Worm (Caenorhabditis elegans) whole organism, L1 larva: ENCODE results near the gene F13D12.8.

ENCODE experiments used
- F16B12.6 ChIP-seq: fragments of 150-350 bp; optimal IDR thresholded peaks from 2 replicates; lab custom pipeline; 2014; ENCODE audit warnings: missing biosample characterization, missing genetic modification characterization
- aly-2 ChIP-seq: fragments of 150-350 bp; optimal IDR thresholded peaks from 2 replicates; lab custom pipeline; 2014; ENCODE audit warnings: missing biosample characterization, missing genetic modification characterization
- ceh-8 ChIP-seq: fragments of 200-800 bp; sonication (Bioruptor generic); optimal IDR thresholded peaks from 2 replicates; lab custom pipeline; 2018; ENCODE audit warnings: mild to moderate bottlenecking, missing genetic modification characterization, moderate library complexity, missing compliant biosample characterization
- ceh-82 ChIP-seq, 3 experiments: fragments of 150-350 bp in 1 of 3; sonication (generic microtip) in 2 of 3; optimal IDR thresholded peaks; 2 replicates each; lab custom pipeline; 2014 to 2017; ENCODE audit warnings: missing biosample characterization in 3 of 3, missing genetic modification characterization in 3 of 3
- ceh-88 ChIP-seq: fragments of 200-800 bp; sonication (Bioruptor generic); IDR thresholded peaks from 2 replicates; pipeline ENCODE4 v1.3.6; 2022; ENCODE audit warnings: missing genetic modification characterization, missing compliant biosample characterization
- dpl-1 ChIP-seq, 3 experiments: fragments of 150-350 bp in 2 of 3; sonication (generic microtip) in 1 of 3; optimal IDR thresholded peaks; 2 replicates each; lab custom pipeline; 2014 to 2017; ENCODE audit warnings: missing biosample characterization in 3 of 3, missing genetic modification characterization in 3 of 3, missing genetic modification reagents in 3 of 3
- efl-1 ChIP-seq, 4 experiments: fragments of 150-350 bp; optimal IDR thresholded peaks in 3 of 4; peaks in 1 of 4; 1 replicate in 1 of 4; 2 replicates in 3 of 4; lab custom pipeline; 2014; ENCODE audit warnings: missing biosample characterization in 2 of 4, missing genetic modification characterization in 2 of 4, missing genetic modification reagents in 2 of 4
- egl-27 ChIP-seq, 2 experiments: fragments of 150-350 bp in 1 of 2; sonication (generic microtip); optimal IDR thresholded peaks; 3 replicates each; lab custom pipeline; 2017 to 2018; ENCODE audit warnings: missing biosample characterization in 2 of 2, missing genetic modification characterization in 2 of 2, missing genetic modification reagents in 2 of 2
- elt-2 ChIP-seq: sonication (generic microtip); optimal IDR thresholded peaks from 2 replicates; lab custom pipeline; 2016; ENCODE audit warnings: missing genetic modification characterization, mild to moderate bottlenecking, inconsistent platforms, missing compliant biosample characterization, missing genetic modification reagents
- elt-3 ChIP-seq, 6 experiments: fragments of 150-350 bp in 1 of 6; sonication (generic microtip); optimal IDR thresholded peaks; 2 replicates each; lab custom pipeline; 2017 to 2018; ENCODE audit warnings: missing biosample characterization in 6 of 6, missing genetic modification characterization in 6 of 6, inconsistent platforms in 1 of 6
- fkh-10 ChIP-seq: sonication (generic microtip); optimal IDR thresholded peaks from 2 replicates; lab custom pipeline; 2017; ENCODE audit warnings: missing biosample characterization, missing genetic modification reagents, missing genetic modification characterization
- fkh-4 ChIP-seq: sonication (generic microtip); optimal IDR thresholded peaks from 2 replicates; lab custom pipeline; 2016; ENCODE audit warnings: missing compliant biosample characterization, missing genetic modification characterization, borderline replicate concordance
- fkh-8 ChIP-seq: sonication (generic microtip); optimal IDR thresholded peaks from 2 replicates; lab custom pipeline; 2016; ENCODE audit warnings: mild to moderate bottlenecking, missing genetic modification characterization, missing compliant biosample characterization
- grh-1 ChIP-seq: fragments of 200-800 bp; sonication (Bioruptor generic); IDR thresholded peaks from 2 replicates; pipeline ENCODE4 v1.3.6; 2022; ENCODE audit warnings: missing genetic modification reagents, missing genetic modification characterization, missing compliant biosample characterization
- hlh-4 ChIP-seq: sonication (generic microtip); optimal IDR thresholded peaks from 2 replicates; lab custom pipeline; 2016; ENCODE audit warnings: mild to moderate bottlenecking, missing genetic modification characterization, missing compliant biosample characterization
- hpl-2 ChIP-seq: fragments of 150-350 bp; optimal IDR thresholded peaks from 2 replicates; lab custom pipeline; 2014; ENCODE audit warnings: missing biosample characterization, missing genetic modification reagents, missing genetic modification characterization
- irx-1 ChIP-seq: sonication (generic microtip); optimal IDR thresholded peaks from 2 replicates; lab custom pipeline; 2016; ENCODE audit warnings: missing genetic modification characterization, missing compliant biosample characterization
- isw-1 ChIP-seq: fragments of 200-800 bp; sonication (Bioruptor generic); IDR thresholded peaks from 2 replicates; pipeline ENCODE4 v1.3.6; 2022; ENCODE audit warnings: missing genetic modification characterization, missing compliant biosample characterization
- jun-1 ChIP-seq: fragments of 150-350 bp; optimal IDR thresholded peaks from 2 replicates; lab custom pipeline; 2014; ENCODE audit warnings: missing biosample characterization, missing genetic modification reagents, missing genetic modification characterization
- lin-14 ChIP-seq: fragments of 200-800 bp; sonication (Bioruptor generic); optimal IDR thresholded peaks from 2 replicates; lab custom pipeline; 2018; ENCODE audit warnings: mild to moderate bottlenecking, missing genetic modification characterization, moderate library complexity, missing compliant biosample characterization
- lir-3 ChIP-seq: sonication (generic microtip); optimal IDR thresholded peaks from 2 replicates; lab custom pipeline; 2016; ENCODE audit warnings: mild to moderate bottlenecking, missing genetic modification characterization, moderate library complexity, missing compliant biosample characterization; ENCODE audit not compliant: poor library complexity
- lsy-2 ChIP-seq, 2 experiments: fragments of 150-350 bp; optimal IDR thresholded peaks; 2 replicates each; lab custom pipeline; 2014; ENCODE audit warnings: missing biosample characterization in 2 of 2, missing genetic modification characterization in 2 of 2
- mab-9 ChIP-seq: fragments of 200-800 bp; sonication (Bioruptor generic); IDR thresholded peaks from 2 replicates; pipeline ENCODE4 v1.3.6; 2022; ENCODE audit warnings: missing genetic modification reagents, missing genetic modification characterization, missing compliant biosample characterization
- mef-2 ChIP-seq: fragments of 150-350 bp; optimal IDR thresholded peaks from 2 replicates; lab custom pipeline; 2014; ENCODE audit warnings: missing biosample characterization, missing genetic modification characterization
- mep-1 ChIP-seq: fragments of 150-350 bp; optimal IDR thresholded peaks from 2 replicates; lab custom pipeline; 2014; ENCODE audit warnings: missing biosample characterization, missing genetic modification characterization
- nhr-11 ChIP-seq: fragments of 150-350 bp; optimal IDR thresholded peaks from 2 replicates; lab custom pipeline; 2014; ENCODE audit warnings: missing biosample characterization, missing genetic modification characterization
- nhr-19 ChIP-seq: fragments of 200-800 bp; sonication (Bioruptor generic); conservative IDR thresholded peaks from 2 replicates; pipeline ENCODE4 v1.3.6; 2022; ENCODE audit warnings: missing genetic modification characterization, missing compliant biosample characterization
- nhr-237 ChIP-seq: fragments of 150-350 bp; optimal IDR thresholded peaks from 2 replicates; lab custom pipeline; 2014; ENCODE audit warnings: missing biosample characterization, missing genetic modification characterization
- nhr-28 ChIP-seq: fragments of 150-350 bp; optimal IDR thresholded peaks from 2 replicates; lab custom pipeline; 2014; ENCODE audit warnings: missing biosample characterization, missing genetic modification characterization
- nhr-47 ChIP-seq: sonication (generic microtip); optimal IDR thresholded peaks from 2 replicates; lab custom pipeline; 2016; ENCODE audit warnings: mild to moderate bottlenecking, missing genetic modification characterization, moderate library complexity, missing compliant biosample characterization
- nhr-71 ChIP-seq: sonication (generic microtip); optimal IDR thresholded peaks from 2 replicates; lab custom pipeline; 2016; ENCODE audit warnings: mild to moderate bottlenecking, missing genetic modification characterization, moderate library complexity, missing compliant biosample characterization
- nhr-77 ChIP-seq: fragments of 150-350 bp; optimal IDR thresholded peaks from 2 replicates; lab custom pipeline; 2014; ENCODE audit warnings: missing biosample characterization, missing genetic modification characterization
- nhr-85 ChIP-seq: sonication (generic microtip); peaks from one replicate; lab custom pipeline; 2016; ENCODE audit warnings: missing genetic modification characterization, inconsistent platforms, missing compliant biosample characterization
- nhr-90 ChIP-seq: sonication (generic microtip); optimal IDR thresholded peaks from 2 replicates; lab custom pipeline; 2016; ENCODE audit warnings: mild to moderate bottlenecking, missing genetic modification characterization, missing compliant biosample characterization; ENCODE audit not compliant: poor library complexity
- pqm-1 ChIP-seq: sonication (generic microtip); optimal IDR thresholded peaks from 3 replicates; lab custom pipeline; 2017; ENCODE audit warnings: missing biosample characterization, missing genetic modification characterization
- skn-1 ChIP-seq: fragments of 150-350 bp; optimal IDR thresholded peaks from 2 replicates; lab custom pipeline; 2014; ENCODE audit warnings: missing biosample characterization, missing genetic modification characterization
- snpc-4 ChIP-seq: fragments of 150-350 bp; optimal IDR thresholded peaks from 2 replicates; lab custom pipeline; 2014; ENCODE audit warnings: missing biosample characterization, missing genetic modification characterization
- snu-23 ChIP-seq: sonication (generic microtip); optimal IDR thresholded peaks from 2 replicates; lab custom pipeline; 2016; ENCODE audit warnings: missing genetic modification characterization, missing compliant biosample characterization
- sptf-1 ChIP-seq: fragments of 150-350 bp; optimal IDR thresholded peaks from 2 replicates; lab custom pipeline; 2014; ENCODE audit warnings: missing biosample characterization, missing genetic modification characterization
- tbx-2 ChIP-seq: sonication (generic microtip); optimal IDR thresholded peaks from 2 replicates; lab custom pipeline; 2016; ENCODE audit warnings: missing genetic modification characterization, missing compliant biosample characterization
- unc-62 ChIP-seq: fragments of 150-350 bp; optimal IDR thresholded peaks from 2 replicates; lab custom pipeline; 2014; ENCODE audit warnings: missing biosample characterization, missing genetic modification reagents, missing genetic modification characterization
- unc-86 ChIP-seq: sonication (generic microtip); optimal IDR thresholded peaks from 2 replicates; lab custom pipeline; 2016; ENCODE audit warnings: missing genetic modification characterization, missing compliant biosample characterization
- xbp-1 ChIP-seq: sonication (generic microtip); optimal IDR thresholded peaks from 2 replicates; lab custom pipeline; 2016; ENCODE audit warnings: missing genetic modification characterization, missing compliant biosample characterization
- zag-1 ChIP-seq: fragments of 150-350 bp; optimal IDR thresholded peaks from 2 replicates; lab custom pipeline; 2014; ENCODE audit warnings: missing biosample characterization, missing genetic modification characterization
- ztf-11 ChIP-seq, 2 experiments: sonication (generic microtip); optimal IDR thresholded peaks; 2 replicates each; lab custom pipeline; 2016 to 2017; ENCODE audit warnings: missing genetic modification characterization in 2 of 2, missing biosample characterization in 1 of 2, missing compliant biosample characterization in 1 of 2
- ztf-4 ChIP-seq: fragments of 150-350 bp; optimal IDR thresholded peaks from 2 replicates; lab custom pipeline; 2014; ENCODE audit warnings: missing biosample characterization, missing genetic modification characterization

F13D12.8 gene

DNA sequence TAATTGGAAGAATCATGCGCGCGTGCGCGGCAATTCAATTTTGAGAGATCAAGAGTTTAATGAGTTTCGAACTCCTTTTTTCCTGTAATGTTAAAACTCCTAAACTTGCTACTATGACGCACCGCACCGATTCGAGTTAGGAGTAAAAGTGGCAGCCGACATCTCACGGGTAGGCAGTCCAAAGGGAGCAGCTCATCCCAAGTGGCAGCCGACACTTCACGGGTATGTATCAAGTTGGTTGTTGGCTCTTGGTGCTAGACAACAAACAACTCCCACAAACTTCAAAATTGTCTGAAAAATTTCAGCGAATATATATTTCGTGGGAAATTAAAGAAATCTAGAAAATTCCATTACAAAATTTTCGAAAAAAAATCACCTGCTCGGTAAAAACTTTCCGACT lies 20.8 kb upstream of the F13D12.8 start:
- peak; percentile 77 for TF ChIP-seq snpc-4 (tag; lab: Kevin White, UChicago)
- TF ChIP-seq skn-1 (tag; lab: Kevin White, UChicago) = no peak

DNA sequence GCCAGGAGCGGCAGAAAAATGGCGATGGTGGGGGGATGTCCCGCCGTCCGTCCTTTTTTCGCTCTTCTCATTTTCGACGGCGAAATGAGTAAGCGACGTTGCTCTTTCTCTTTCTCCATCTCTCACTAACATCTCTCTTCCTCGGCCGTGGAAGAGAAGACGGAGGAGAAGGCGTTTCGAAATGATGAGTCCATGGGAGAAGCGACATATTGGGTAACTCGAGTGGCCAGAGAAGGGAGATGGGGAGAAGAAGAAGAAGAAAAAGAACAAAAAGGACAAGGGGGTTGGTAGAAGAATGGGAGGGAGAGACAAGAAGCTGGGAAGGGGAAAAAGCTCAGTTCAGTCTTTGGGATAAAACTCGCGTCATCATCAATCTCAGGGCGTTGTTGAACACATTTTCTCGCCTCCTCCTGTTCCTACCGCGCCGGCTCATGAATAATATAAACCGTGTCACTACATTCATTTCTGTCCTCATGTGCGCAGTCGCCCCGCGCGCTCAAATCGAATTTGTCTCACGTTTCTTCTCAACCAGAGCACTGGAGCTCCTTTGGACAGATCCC lies 19.3 kb upstream of the F13D12.8 start:
- TF ChIP-seq nhr-90 (tag; lab: Kevin White, UChicago) = no peak
- peak; percentile 8 to 70 (median 33) for TF ChIP-seq ceh-82 (tag; optimal IDR thresholded peaks at IDR 0.05; lab: Kevin White, UChicago)
- no peak for TF ChIP-seq unc-62 (GFP tag; lab: Kevin White, UChicago)
- no peak for TF ChIP-seq nhr-19 (GFP tag; lab: Robert Waterston, UW)
- no peak for TF ChIP-seq irx-1 (tag; lab: Kevin White, UChicago)
- no peak for TF ChIP-seq jun-1 (tag; lab: Kevin White, UChicago)
- TF ChIP-seq grh-1 = no peak
- TF ChIP-seq mep-1 (tag; lab: Kevin White, UChicago) = peak; percentile 7
- no peak for TF ChIP-seq nhr-11 (tag; lab: Kevin White, UChicago)
- TF ChIP-seq fkh-10 (GFP tag; lab: Kevin White, UChicago) = peak; percentile 65
- peak; percentile 30 for TF ChIP-seq xbp-1
- peak; percentile 21 for TF ChIP-seq nhr-47 (tag; lab: Kevin White, UChicago)
- TF ChIP-seq nhr-237 (tag; lab: Kevin White, UChicago) = no peak
- no peak for TF ChIP-seq fkh-4 (tag; lab: Kevin White, UChicago)
- no peak for TF ChIP-seq zag-1 (tag; lab: Kevin White, UChicago)
- TF ChIP-seq egl-27 (tag; optimal IDR thresholded peaks at IDR 0.05; lab: Kevin White, UChicago) = no peak
- TF ChIP-seq nhr-28 = no peak
- peak; percentile 36 for TF ChIP-seq tbx-2
- peak; percentile 0 for TF ChIP-seq fkh-8 (tag; lab: Kevin White, UChicago)
- no peak for TF ChIP-seq ceh-88 (GFP tag; lab: Robert Waterston, UW)
- TF ChIP-seq ztf-4 (tag; lab: Kevin White, UChicago) = no peak
- peak; percentile 3; the same call in 1 of the 2 replicates for TF ChIP-seq isw-1
- TF ChIP-seq efl-1 (optimal IDR thresholded peaks at IDR 0.05; lab: Kevin White, UChicago) = peak in 1 of 2 experiments; percentile 0
- peak in 1 of 2 experiments; percentile 51 for TF ChIP-seq efl-1 (GFP tag; optimal IDR thresholded peaks at IDR 0.05 in 1 of 2; lab: Kevin White, UChicago)
- peak in 1 of 2 experiments; percentile 1 for TF ChIP-seq ztf-11 (tag; optimal IDR thresholded peaks at IDR 0.05; lab: Kevin White, UChicago)
- peak; percentile 31 for TF ChIP-seq skn-1 (tag; lab: Kevin White, UChicago)
- TF ChIP-seq unc-86 (tag; lab: Kevin White, UChicago) = peak; percentile 34
- no peak for TF ChIP-seq pqm-1 (tag; lab: Kevin White, UChicago)
- TF ChIP-seq lsy-2 (tag; optimal IDR thresholded peaks at IDR 0.05; lab: Kevin White, UChicago) = peak in 1 of 2 experiments; percentile 37
- peak; percentile 80 for TF ChIP-seq lin-14 (GFP tag; lab: Kevin White, UChicago)
- TF ChIP-seq nhr-71 (tag; lab: Kevin White, UChicago) = peak; percentile 35
- no peak for TF ChIP-seq dpl-1 (GFP tag; optimal IDR thresholded peaks at IDR 0.05; lab: Kevin White, UChicago)
- TF ChIP-seq hpl-2 (GFP tag; lab: Kevin White, UChicago) = no peak
- no peak for TF ChIP-seq mab-9 (GFP tag; lab: Robert Waterston, UW)

DNA sequence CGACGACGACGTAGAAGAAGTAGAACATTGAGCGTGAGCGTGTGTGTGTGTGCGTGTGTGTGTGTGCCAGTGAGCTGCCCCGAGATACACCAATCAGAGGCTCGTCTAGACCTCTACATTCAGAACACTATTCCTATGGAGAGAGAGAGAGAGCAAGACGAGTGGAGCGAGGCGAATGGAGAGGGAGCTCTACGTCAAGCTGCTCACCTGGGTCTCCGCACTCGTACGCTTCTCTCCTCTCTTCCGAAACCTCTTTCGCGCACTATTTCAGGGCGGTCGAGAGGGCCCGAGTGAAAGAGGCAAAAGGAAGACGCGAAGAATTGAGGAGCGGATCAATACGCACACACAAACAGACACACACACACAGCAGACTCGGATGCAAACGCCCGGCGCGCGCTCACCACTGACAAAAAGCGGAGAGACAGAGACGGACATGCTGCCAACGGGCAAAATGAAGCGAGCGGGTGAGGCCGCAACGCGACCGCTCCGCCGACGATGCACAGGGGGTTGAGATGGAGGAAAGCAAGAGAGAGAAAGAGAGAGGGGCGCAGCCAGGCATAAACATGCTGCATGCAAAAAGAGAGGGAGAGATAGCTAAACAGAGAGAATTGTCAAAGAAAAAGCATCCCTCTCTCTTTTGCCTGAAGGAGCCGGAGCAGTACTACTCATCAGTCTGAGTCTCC lies 17.2 kb upstream of the F13D12.8 start:
- TF ChIP-seq sptf-1 = no peak
- peak; percentile 63; the same call in 1 of the 2 replicates for TF ChIP-seq ceh-88 (GFP tag; lab: Robert Waterston, UW)
- TF ChIP-seq hlh-4 (tag; lab: Kevin White, UChicago) = no peak
- TF ChIP-seq ceh-8 (GFP tag; lab: Kevin White, UChicago) = peak; percentile 56
- TF ChIP-seq elt-3 (tag; optimal IDR thresholded peaks at IDR 0.05; lab: Kevin White, UChicago) = peak in 1 of 6 experiments; percentile 13
- peak; percentile 19 for TF ChIP-seq fkh-4 (tag; lab: Kevin White, UChicago)
- peak; percentile 25 for TF ChIP-seq F16B12.6 (tag; lab: Kevin White, UChicago)
- TF ChIP-seq nhr-77 (tag; lab: Kevin White, UChicago) = peak; percentile 89
- TF ChIP-seq ztf-4 (tag; lab: Kevin White, UChicago) = peak; percentile 92
- TF ChIP-seq mab-9 (GFP tag; lab: Robert Waterston, UW) = peak; percentile 47; the same call in 1 of the 2 replicates
- TF ChIP-seq nhr-85 (tag; lab: Kevin White, UChicago) = peak; percentile 82
- TF ChIP-seq aly-2 (tag; lab: Kevin White, UChicago) = peak; percentile 37
- no peak for TF ChIP-seq hpl-2 (GFP tag; lab: Kevin White, UChicago)
- TF ChIP-seq snu-23 (GFP tag; lab: Kevin White, UChicago) = peak; percentile 90
- peak; percentile 53 for TF ChIP-seq elt-2 (tag; lab: Kevin White, UChicago)
- no peak for TF ChIP-seq unc-62 (GFP tag; lab: Kevin White, UChicago)
- TF ChIP-seq xbp-1 = peak; percentile 67
- TF ChIP-seq fkh-8 (tag; lab: Kevin White, UChicago) = peak; percentile 91
- TF ChIP-seq lir-3 (tag; lab: Kevin White, UChicago) = peak; percentile 52
- TF ChIP-seq mef-2 = peak; percentile 6
- peak; percentile 37; the same call in 1 of the 2 replicates for TF ChIP-seq isw-1
